In genomic region chrV:11228653-11229173, ce11 we compare ENCODE assay signal across 5 worm cellular contexts.
TF ChIP-seq lines count a peak whose summit lies in the region.

Gene pqn-70 (minus strand): TSS chrV:11228703.

TF ChIP-seq in whole organism, L1 larva, 84 proteins besides CTCF, POLR2A, EP300 and RAD21 (continues in another document):
- TF ChIP-seq nhr-77 (tag; optimal IDR thresholded peaks at IDR 0.05; lab: Kevin White, UChicago) (peak; percentile 48), ceh-88 (GFP tag; IDR thresholded peaks at IDR 0.05; lab: Robert Waterston, UW) (peak; percentile 40; the same call in 1 of the 2 replicates), egl-27 (tag; optimal IDR thresholded peaks at IDR 0.05; lab: Kevin White, UChicago) (no peak), lin-14 (GFP tag; optimal IDR thresholded peaks at IDR 0.05; lab: Kevin White, UChicago) (peak; percentile 97), nhr-71 (tag; optimal IDR thresholded peaks at IDR 0.05; lab: Kevin White, UChicago) (peak; percentile 91), tbx-2 (tag; optimal IDR thresholded peaks at IDR 0.05; lab: Kevin White, UChicago) (peak; percentile 86), nhr-19 (GFP tag; conservative IDR thresholded peaks at IDR 0.05; lab: Robert Waterston, UW) (peak; percentile 83), unc-30 (tag; optimal IDR thresholded peaks at IDR 0.05; lab: Kevin White, UChicago) (no peak), elt-2 (tag; optimal IDR thresholded peaks at IDR 0.05; lab: Kevin White, UChicago) (peak; percentile 56), grh-1 (GFP tag; IDR thresholded peaks at IDR 0.05; lab: Robert Waterston, UW) (peak; percentile 69), alr-1 (tag; optimal IDR thresholded peaks at IDR 0.05; lab: Kevin White, UChicago; ENCODE audit: borderline replicate concordance) (no peak), zag-1 (tag; optimal IDR thresholded peaks at IDR 0.05; lab: Kevin White, UChicago) (no peak), sup-37 (GFP tag; optimal IDR thresholded peaks at IDR 0.05; lab: Kevin White, UChicago) (no peak), nhr-84 (tag; optimal IDR thresholded peaks at IDR 0.05; lab: Kevin White, UChicago) (no peak), unc-98 (GFP tag; IDR thresholded peaks at IDR 0.05; lab: Robert Waterston, UW) (no peak), Y116A8C.19 (tag; optimal IDR thresholded peaks at IDR 0.05; lab: Kevin White, UChicago; ENCODE audit: borderline replicate concordance) (no peak), aha-1 (tag; optimal IDR thresholded peaks at IDR 0.05; lab: Kevin White, UChicago) (no peak), sptf-1 (tag; optimal IDR thresholded peaks at IDR 0.05; lab: Kevin White, UChicago) (no peak)

TF ChIP-seq in whole organism, L3 larva, 47 proteins besides CTCF, POLR2A, EP300 and RAD21 (continues in another document):
- TF ChIP-seq ceh-82 (tag; optimal IDR thresholded peaks at IDR 0.05; lab: Kevin White, UChicago), result peak; percentile 73
- TF ChIP-seq nhr-25 (tag; optimal IDR thresholded peaks at IDR 0.05; lab: Kevin White, UChicago), result peak; percentile 86
- no peak for TF ChIP-seq nhr-237 (tag; optimal IDR thresholded peaks at IDR 0.05; lab: Kevin White, UChicago)
- peak; percentile 85 for TF ChIP-seq lsy-12 (tag; optimal IDR thresholded peaks at IDR 0.05; lab: Kevin White, UChicago)
- no peak for TF ChIP-seq aly-2 (tag; optimal IDR thresholded peaks at IDR 0.05; lab: Kevin White, UChicago)
- TF ChIP-seq elt-3 (tag; optimal IDR thresholded peaks at IDR 0.05; lab: Kevin White, UChicago), result no peak
- no peak for TF ChIP-seq elt-1 (tag; optimal IDR thresholded peaks at IDR 0.05; lab: Kevin White, UChicago)
- TF ChIP-seq nhr-23 (tag; optimal IDR thresholded peaks at IDR 0.05; lab: Kevin White, UChicago), result peak; percentile 89
- no peak for TF ChIP-seq zag-1 (tag; optimal IDR thresholded peaks at IDR 0.05; lab: Kevin White, UChicago)
- TF ChIP-seq skn-1 (tag; optimal IDR thresholded peaks at IDR 0.05; lab: Kevin White, UChicago), result peak; percentile 51
- peak; percentile 77 for TF ChIP-seq egl-5 (tag; optimal IDR thresholded peaks at IDR 0.05; lab: Kevin White, UChicago)
- TF ChIP-seq mdl-1 (tag; optimal IDR thresholded peaks at IDR 0.05; lab: Kevin White, UChicago), result peak; percentile 19
- peak; percentile 67 for TF ChIP-seq elt-2 (tag; optimal IDR thresholded peaks at IDR 0.05; lab: Kevin White, UChicago)
- no peak for TF ChIP-seq nhr-76 (tag; optimal IDR thresholded peaks at IDR 0.05; lab: Kevin White, UChicago)
- peak; percentile 87 for TF ChIP-seq snpc-4 (tag; optimal IDR thresholded peaks at IDR 0.05; lab: Kevin White, UChicago)
- TF ChIP-seq ama-1 (optimal IDR thresholded peaks at IDR 0.05; lab: Kevin White, UChicago), result peak; percentile 63
- TF ChIP-seq nhr-28 (tag; optimal IDR thresholded peaks at IDR 0.05; lab: Kevin White, UChicago), result no peak
- TF ChIP-seq nfya-1 (tag; optimal IDR thresholded peaks at IDR 0.05; lab: Kevin White, UChicago; ENCODE audit: insufficient read depth), result peak; percentile 93
- peak; percentile 89 for TF ChIP-seq pha-4 (tag; optimal IDR thresholded peaks at IDR 0.05; lab: Kevin White, UChicago)

TF ChIP-seq in whole organism, early embryonic, 17 proteins besides CTCF, POLR2A, EP300 and RAD21:
- TF ChIP-seq ets-7 (tag; optimal IDR thresholded peaks at IDR 0.05; lab: Kevin White, UChicago) (no peak), hmg-4 (GFP tag; optimal IDR thresholded peaks at IDR 0.05; lab: Kevin White, UChicago) (peak; percentile 60), tbx-37 (GFP tag; conservative IDR thresholded peaks at IDR 0.05; lab: Robert Waterston, UW) (0 out of 2 replicates have a peak, but pooled peaks have one; percentile 11), F13C5.2 (tag; optimal IDR thresholded peaks at IDR 0.05; lab: Kevin White, UChicago) (peak; percentile 39), tbx-11 (GFP tag; IDR thresholded peaks at IDR 0.05; lab: Robert Waterston, UW) (no peak)

TF ChIP-seq in whole organism, midembryonic, 9 proteins besides CTCF, POLR2A, EP300 and RAD21:
- TF ChIP-seq tab-1 (GFP tag; IDR thresholded peaks at IDR 0.05; lab: Robert Waterston, UW) (no peak), T22C8.4 (GFP tag; IDR thresholded peaks at IDR 0.05; lab: Robert Waterston, UW) (peak; percentile 90), klf-2 (GFP tag; conservative IDR thresholded peaks at IDR 0.05; lab: Robert Waterston, UW) (no peak), med-1 (GFP tag; optimal IDR thresholded peaks at IDR 0.05; lab: Kevin White, UChicago; ENCODE audit: insufficient read depth) (no peak), ztf-23 (GFP tag; IDR thresholded peaks at IDR 0.05; lab: Robert Waterston, UW) (peak; percentile 57; the same call in 1 of the 2 replicates), flt-1 (GFP tag; IDR thresholded peaks at IDR 0.05; lab: Robert Waterston, UW) (peak; percentile 67; the same call in 1 of the 2 replicates), cog-1 (tag; optimal IDR thresholded peaks at IDR 0.05; lab: Kevin White, UChicago) (peak; percentile 61)

TF ChIP-seq in whole organism, young adult, 124 proteins besides CTCF, POLR2A, EP300 and RAD21 (continues in another document):
- TF ChIP-seq ceh-58 (GFP tag; IDR thresholded peaks at IDR 0.05; lab: Robert Waterston, UW), result no peak
- TF ChIP-seq F52B5.7 (tag; optimal IDR thresholded peaks at IDR 0.05; lab: Kevin White, UChicago), result no peak
- TF ChIP-seq hmg-20 (GFP tag; IDR thresholded peaks at IDR 0.05; lab: Robert Waterston, UW), result no peak
- peak; percentile 67 for TF ChIP-seq lin-40 (tag; optimal IDR thresholded peaks at IDR 0.05; lab: Kevin White, UChicago)
- TF ChIP-seq snpc-3.4 (tag; optimal IDR thresholded peaks at IDR 0.05; lab: Kevin White, UChicago), result peak; percentile 32
- TF ChIP-seq ceh-79 (tag; optimal IDR thresholded peaks at IDR 0.05; lab: Kevin White, UChicago), result no peak
- peak; percentile 13 for TF ChIP-seq snpc-4 (GFP tag; optimal IDR thresholded peaks at IDR 0.05; lab: Kevin White, UChicago)
- peak in 3 of 4 experiments; percentile 32 to 69 (median 65) for TF ChIP-seq snpc-4 (tag; optimal IDR thresholded peaks at IDR 0.05; lab: Kevin White, UChicago)
- peak; percentile 46 for TF ChIP-seq tlf-1 (GFP tag; optimal IDR thresholded peaks at IDR 0.05; lab: Kevin White, UChicago)
- no peak for TF ChIP-seq sdz-38 (tag; optimal IDR thresholded peaks at IDR 0.05; lab: Kevin White, UChicago)
- TF ChIP-seq B0019.2 (GFP tag; conservative IDR thresholded peaks at IDR 0.05; lab: Robert Waterston, UW), result no peak
- no peak for TF ChIP-seq pha-4 (tag; optimal IDR thresholded peaks at IDR 0.05; lab: Kevin White, UChicago)
- TF ChIP-seq ztf-22 (GFP tag; optimal IDR thresholded peaks at IDR 0.05; lab: Kevin White, UChicago), result no peak
- no peak for TF ChIP-seq hsf-1 (GFP tag; IDR thresholded peaks at IDR 0.05; lab: Robert Waterston, UW)
- TF ChIP-seq ztf-6 (GFP tag; IDR thresholded peaks at IDR 0.05; lab: Robert Waterston, UW), result no peak
- TF ChIP-seq unc-62 (GFP tag; optimal IDR thresholded peaks at IDR 0.05; lab: Kevin White, UChicago), result no peak
- peak; percentile 29 for TF ChIP-seq chd-7 (tag; optimal IDR thresholded peaks at IDR 0.05; lab: Kevin White, UChicago)
- peak; percentile 8 to 71 for TF ChIP-seq let-607 (tag; optimal IDR thresholded peaks at IDR 0.05; lab: Kevin White, UChicago)
- peak; percentile 68; the same call in 1 of the 2 replicates for TF ChIP-seq pbrm-1 (GFP tag; IDR thresholded peaks at IDR 0.05; lab: Robert Waterston, UW)
- peak; percentile 28 for TF ChIP-seq lsl-1 (GFP tag; optimal IDR thresholded peaks at IDR 0.05; lab: Kevin White, UChicago)
- TF ChIP-seq unc-130 (GFP tag; optimal IDR thresholded peaks at IDR 0.05; lab: Kevin White, UChicago), result peak; percentile 28
- 0 out of 2 replicates have a peak, but pooled peaks have one; percentile 64 for TF ChIP-seq madf-3 (GFP tag; IDR thresholded peaks at IDR 0.05; lab: Robert Waterston, UW)
- TF ChIP-seq lsy-27 (tag; optimal IDR thresholded peaks at IDR 0.05; lab: Kevin White, UChicago; ENCODE audit: borderline replicate concordance, insufficient read depth), result no peak
- TF ChIP-seq let-526 (GFP tag; IDR thresholded peaks at IDR 0.05; lab: Robert Waterston, UW), result 0 out of 2 replicates have a peak, but pooled peaks have one; percentile 53
- TF ChIP-seq bed-2 (GFP tag; IDR thresholded peaks at IDR 0.05; lab: Robert Waterston, UW), result no peak
- peak; percentile 76 for TF ChIP-seq madf-10 (tag; optimal IDR thresholded peaks at IDR 0.05; lab: Kevin White, UChicago)
- peak; percentile 19 for TF ChIP-seq atf-7 (tag; optimal IDR thresholded peaks at IDR 0.05; lab: Kevin White, UChicago)
- no peak for TF ChIP-seq F57C9.4 (tag; optimal IDR thresholded peaks at IDR 0.05; lab: Kevin White, UChicago)
- TF ChIP-seq attf-5 (GFP tag; optimal IDR thresholded peaks at IDR 0.05; lab: Kevin White, UChicago), result peak; percentile 81
- TF ChIP-seq somi-1 (GFP tag; optimal IDR thresholded peaks at IDR 0.05; lab: Kevin White, UChicago), result peak; percentile 68
- peak; percentile 33; the same call in 1 of the 2 replicates for TF ChIP-seq D2030.7 (GFP tag; IDR thresholded peaks at IDR 0.05; lab: Robert Waterston, UW)
- peak; percentile 8; the same call in 1 of the 2 replicates for TF ChIP-seq cebp-1 (GFP tag; IDR thresholded peaks at IDR 0.05; lab: Robert Waterston, UW)
- TF ChIP-seq cebp-1 (tag; optimal IDR thresholded peaks at IDR 0.05; lab: Kevin White, UChicago), result no peak
- TF ChIP-seq efl-1 (GFP tag; optimal IDR thresholded peaks at IDR 0.05; lab: Kevin White, UChicago), result peak; percentile 16
- no peak for TF ChIP-seq nfya-1 (tag; optimal IDR thresholded peaks at IDR 0.05; lab: Kevin White, UChicago; ENCODE audit: borderline replicate concordance, insufficient read depth)
- peak; percentile 89 for TF ChIP-seq F33H1.4 (GFP tag; IDR thresholded peaks at IDR 0.05; lab: Robert Waterston, UW)
- no peak for TF ChIP-seq aptf-3 (GFP tag; IDR thresholded peaks at IDR 0.05; lab: Robert Waterston, UW)
- no peak for TF ChIP-seq ceh-40 (GFP tag; IDR thresholded peaks at IDR 0.05; lab: Robert Waterston, UW)
- peak; percentile 33 for TF ChIP-seq gei-17 (GFP tag; optimal IDR thresholded peaks at IDR 0.05; lab: Kevin White, UChicago)
- TF ChIP-seq snpc-1.1 (tag; optimal IDR thresholded peaks at IDR 0.05; lab: Kevin White, UChicago; ENCODE audit: insufficient read depth), result no peak
- peak; percentile 94 for TF ChIP-seq hmg-1.2 (GFP tag; IDR thresholded peaks at IDR 0.05; lab: Robert Waterston, UW)
- TF ChIP-seq sptf-2 (GFP tag; optimal IDR thresholded peaks at IDR 0.05; lab: Kevin White, UChicago), result no peak
- no peak for TF ChIP-seq nhr-27 (tag; optimal IDR thresholded peaks at IDR 0.05; lab: Kevin White, UChicago)
- peak; percentile 45; the same call in 1 of the 2 replicates for TF ChIP-seq lir-1 (GFP tag; conservative IDR thresholded peaks at IDR 0.05; lab: Robert Waterston, UW)
- 0 out of 2 replicates have a peak, but pooled peaks have one; percentile 22 for TF ChIP-seq C06A6.2 (GFP tag; conservative IDR thresholded peaks at IDR 0.05; lab: Robert Waterston, UW)
- peak; percentile 57 for TF ChIP-seq lin-54 (GFP tag; optimal IDR thresholded peaks at IDR 0.05; lab: Kevin White, UChicago)

Comparison
In these comparisons a context has a peak if more than half of its experiments do, and no peak if none do; other contexts are left out.
1. Of the 8 proteins assayed by ChIP-seq in both whole organism, young adult and whole organism, L1 larva: peak only in whole organism, young adult: none; only in whole organism, L1 larva: dpl-1, lin-35 and nhr-90; in both: efl-1, snpc-4 and unc-130; in neither: 2.